Worm (Caenorhabditis elegans): ENCODE measurements around the gene F46C5.4.

DNA sequence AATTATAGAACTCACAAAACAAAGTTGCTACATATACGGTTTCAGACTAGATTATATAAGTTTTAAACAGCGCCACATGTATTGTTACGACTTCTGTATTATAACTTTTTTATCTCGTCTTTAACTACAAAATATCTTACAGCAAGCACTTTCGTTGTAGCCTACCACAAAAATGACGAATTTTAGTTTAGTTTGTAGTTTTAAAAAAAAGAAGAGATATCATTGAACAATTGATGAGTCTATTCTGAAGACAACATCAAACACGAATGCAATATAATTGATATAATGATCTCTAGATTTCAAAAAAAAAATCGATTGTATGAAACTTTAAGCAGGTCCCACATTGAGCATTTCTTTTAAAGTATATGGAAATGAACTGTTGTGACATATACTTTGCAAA lies 21.6 kb upstream of the F46C5.4 start:
- TF ChIP-seq ztf-18 (tag; optimal IDR thresholded peaks at IDR 0.05) (no peak), efl-1 (GFP tag; optimal IDR thresholded peaks at IDR 0.05) (no peak), lsy-27 (tag; optimal IDR thresholded peaks at IDR 0.05; ENCODE audit: borderline replicate concordance, insufficient read depth) (no peak), ceh-58 (GFP tag; IDR thresholded peaks at IDR 0.05) (no peak), snpc-4 (GFP tag; optimal IDR thresholded peaks at IDR 0.05) (no peak), snpc-4 (tag; optimal IDR thresholded peaks at IDR 0.05) (no peak), hlh-26 (GFP tag; conservative IDR thresholded peaks at IDR 0.05) (no peak), snpc-1.1 (tag; optimal IDR thresholded peaks at IDR 0.05; ENCODE audit: insufficient read depth) (no peak), hsf-1 (GFP tag; IDR thresholded peaks at IDR 0.05) (no peak), ceh-40 (GFP tag; IDR thresholded peaks at IDR 0.05) (no peak), dox-1 (GFP tag; IDR thresholded peaks at IDR 0.05) (no peak), ets-4 (GFP tag; optimal IDR thresholded peaks at IDR 0.05) (no peak), lsl-1 (GFP tag; optimal IDR thresholded peaks at IDR 0.05) (no peak), nhr-90 (tag; optimal IDR thresholded peaks at IDR 0.05) (no peak)

All from whole organism, young adult.